Worm (Caenorhabditis elegans): Measurements from ENCODE around the gene T24H10.1.

The T24H10.1 gene

DNA sequence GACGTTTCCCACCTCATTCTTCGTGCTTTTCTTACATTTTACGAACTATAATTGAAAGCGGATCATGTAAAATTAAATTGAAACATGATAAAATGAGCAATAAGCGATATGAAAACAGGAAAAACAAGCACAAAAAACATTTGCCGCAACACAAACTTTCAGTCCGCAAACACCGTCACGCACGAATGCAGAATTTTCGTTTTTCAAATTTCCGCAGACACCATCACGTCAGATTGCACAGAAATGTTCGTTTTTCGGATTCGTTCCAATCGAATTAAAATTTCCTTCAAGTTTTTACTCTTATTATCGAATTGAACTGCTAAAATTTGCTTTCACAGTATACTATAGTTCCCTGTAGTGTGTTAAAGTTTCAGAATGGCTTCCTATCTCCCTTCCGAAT is 44.6 kb upstream of the T24H10.1 start, which contains the start of gene chmp-7 (continued):
- TF ChIP-seq cebp-1 (GFP tag; IDR thresholded peaks at IDR 0.05) (0 out of 2 replicates have a peak, but pooled peaks have one; percentile 28), cebp-1 (tag; optimal IDR thresholded peaks at IDR 0.05) (peak; percentile 75), F57A8.1 (GFP tag; optimal IDR thresholded peaks at IDR 0.05) (no peak), ama-1 (optimal IDR thresholded peaks at IDR 0.05) (peak; percentile 19), ama-1 (GFP tag; optimal IDR thresholded peaks at IDR 0.05) (no peak), ekl-4 (GFP tag; IDR thresholded peaks at IDR 0.05) (peak; percentile 54; the same call in 1 of the 2 replicates), nhr-80 (tag; optimal IDR thresholded peaks at IDR 0.05) (peak; percentile 53), athp-1 (tag; optimal IDR thresholded peaks at IDR 0.05) (peak; percentile 13), efl-1 (GFP tag; optimal IDR thresholded peaks at IDR 0.05) (peak; percentile 83), dpl-1 (GFP tag; optimal IDR thresholded peaks at IDR 0.05) (peak; percentile 86), aptf-2 (GFP tag; conservative IDR thresholded peaks at IDR 0.05) (no peak), xnd-1 (tag; optimal IDR thresholded peaks at IDR 0.05) (peak; percentile 4), ztf-18 (tag; optimal IDR thresholded peaks at IDR 0.05) (peak; percentile 60), lin-26 (GFP tag; IDR thresholded peaks at IDR 0.05) (no peak), ceh-91 (GFP tag; IDR thresholded peaks at IDR 0.05) (peak; percentile 70), F39B2.1 (GFP tag; IDR thresholded peaks at IDR 0.05) (no peak), somi-1 (GFP tag; optimal IDR thresholded peaks at IDR 0.05) (no peak), unc-130 (GFP tag; optimal IDR thresholded peaks at IDR 0.05) (peak; percentile 27), nfyb-1 (GFP tag; IDR thresholded peaks at IDR 0.05) (peak; percentile 81), him-1 (tag; optimal IDR thresholded peaks at IDR 0.05) (peak; percentile 7), dox-1 (GFP tag; IDR thresholded peaks at IDR 0.05) (peak; percentile 92), lin-40 (tag; optimal IDR thresholded peaks at IDR 0.05) (peak; percentile 76), sptf-2 (GFP tag; optimal IDR thresholded peaks at IDR 0.05) (no peak), pbrm-1 (GFP tag; IDR thresholded peaks at IDR 0.05) (peak; percentile 82), egl-44 (GFP tag; IDR thresholded peaks at IDR 0.05) (no peak), madf-3 (GFP tag; IDR thresholded peaks at IDR 0.05) (0 out of 2 replicates have a peak, but pooled peaks have one; percentile 64), Y53G8AR.9 (GFP tag; conservative IDR thresholded peaks at IDR 0.05) (no peak), lsl-1 (GFP tag; optimal IDR thresholded peaks at IDR 0.05) (peak; percentile 73), K11D2.4 (GFP tag; IDR thresholded peaks at IDR 0.05) (no peak), snpc-1.1 (tag; optimal IDR thresholded peaks at IDR 0.05; ENCODE audit: insufficient read depth) (peak; percentile 25), F10E7.11 (tag; optimal IDR thresholded peaks at IDR 0.05) (no peak), F23B12.7 (tag; optimal IDR thresholded peaks at IDR 0.05; ENCODE audit: insufficient read depth) (peak; percentile 90), Y95B8A.8 (GFP tag; IDR thresholded peaks at IDR 0.05) (peak; percentile 41; the same call in 1 of the 2 replicates), rpc-1 (optimal IDR thresholded peaks at IDR 0.05) (no peak), rpc-1 (tag; optimal IDR thresholded peaks at IDR 0.05) (no peak), ZK185.1 (tag; optimal IDR thresholded peaks at IDR 0.05; ENCODE audit: poor library complexity, severe bottlenecking) (peak; percentile 70), hsf-1 (GFP tag; IDR thresholded peaks at IDR 0.05) (0 out of 2 replicates have a peak, but pooled peaks have one; percentile 57), ceh-27 (GFP tag; optimal IDR thresholded peaks at IDR 0.05) (peak; percentile 60), aptf-3 (GFP tag; IDR thresholded peaks at IDR 0.05) (no peak), zfh-2 (GFP tag; conservative IDR thresholded peaks at IDR 0.05) (no peak), lin-35 (GFP tag; optimal IDR thresholded peaks at IDR 0.05) (peak in 1 of 3 experiments; percentile 90), repo-1 (tag; optimal IDR thresholded peaks at IDR 0.05) (no peak), egl-18 (GFP tag; IDR thresholded peaks at IDR 0.05) (no peak), nhr-27 (tag; optimal IDR thresholded peaks at IDR 0.05) (no peak), nfya-1 (tag; optimal IDR thresholded peaks at IDR 0.05; ENCODE audit: borderline replicate concordance, insufficient read depth) (no peak), gei-17 (GFP tag; optimal IDR thresholded peaks at IDR 0.05) (no peak), hmg-1.2 (GFP tag; IDR thresholded peaks at IDR 0.05) (peak; percentile 69; the same call in 1 of the 2 replicates), lin-54 (GFP tag; optimal IDR thresholded peaks at IDR 0.05) (peak; percentile 98), F52B5.7 (tag; optimal IDR thresholded peaks at IDR 0.05) (no peak)

All from whole organism, young adult.